Fruit fly (Drosophila melanogaster) whole organism, adult: ENCODE measurements around the gene Tango6.

Source experiments
- CG14711 ChIP-seq: fragments of 200-800 bp; sonication (Bioruptor generic); optimal IDR thresholded peaks from 2 replicates; lab custom pipeline; 2018; ENCODE audit warnings: missing biosample characterization, mild to moderate bottlenecking, missing genetic modification characterization, moderate library complexity
- CG1620 ChIP-seq: fragments of 200-800 bp; sonication (Bioruptor generic); optimal IDR thresholded peaks from 2 replicates; lab custom pipeline; 2016; ENCODE audit warnings: missing biosample characterization, missing genetic modification characterization
- Crg-1 ChIP-seq: fragments of 200-800 bp; sonication (Bioruptor generic); optimal IDR thresholded peaks from 2 replicates; lab custom pipeline; 2016; ENCODE audit warnings: missing biosample characterization, missing genetic modification characterization
- Hr96 ChIP-seq: fragments of 200-800 bp; sonication (Bioruptor generic); optimal IDR thresholded peaks from 2 replicates; lab custom pipeline; 2016; ENCODE audit warnings: missing biosample characterization, missing genetic modification characterization
- Mnt ChIP-seq: fragments of 200-800 bp; sonication (Bioruptor generic); optimal IDR thresholded peaks from 2 replicates; lab custom pipeline; 2016; ENCODE audit warnings: missing biosample characterization, mild to moderate bottlenecking, missing genetic modification characterization
- cnc ChIP-seq, 2 experiments: fragments of >200 bp; optimal IDR thresholded peaks; 2 replicates each; lab custom pipeline; 2017
- kay ChIP-seq: fragments of 200-800 bp; sonication (Bioruptor generic); peaks from one replicate; lab custom pipeline; 2016; ENCODE audit warnings: missing biosample characterization, missing genetic modification characterization, borderline replicate concordance
- ovo ChIP-seq: fragments of 200-800 bp; sonication (Bioruptor generic); optimal IDR thresholded peaks from 2 replicates; lab custom pipeline; 2016; ENCODE audit warnings: missing biosample characterization, missing genetic modification characterization
- tj ChIP-seq: fragments of 200-800 bp; sonication (Bioruptor generic); optimal IDR thresholded peaks from 3 replicates; lab custom pipeline; 2017; ENCODE audit warnings: missing biosample characterization, mild to moderate bottlenecking, missing genetic modification characterization, moderate library complexity
- toe ChIP-seq: fragments of 200-800 bp; sonication (Bioruptor generic); optimal IDR thresholded peaks from 2 replicates; lab custom pipeline; 2016; ENCODE audit warnings: missing biosample characterization, missing genetic modification characterization

dm6 chr2L:18984158-18984557 is 15.3 kb downstream of the Tango6 start:
- no peak for TF ChIP-seq Crg-1
- no peak for TF ChIP-seq CG14711 (tag; lab: Kevin White, UChicago)
- no peak for TF ChIP-seq toe (GFP tag; lab: Kevin White, UChicago)
- TF ChIP-seq Mnt (GFP tag; lab: Kevin White, UChicago) = no peak
- TF ChIP-seq ovo (GFP tag; lab: Kevin White, UChicago) = no peak
- TF ChIP-seq Hr96 (GFP tag; lab: Kevin White, UChicago) = no peak
- no peak for TF ChIP-seq kay (GFP tag; lab: Kevin White, UChicago)
- peak; percentile 51 for TF ChIP-seq tj
- TF ChIP-seq CG1620 = no peak
- no peak for TF ChIP-seq cnc (optimal IDR thresholded peaks at IDR 0.05; lab: Kevin White, UChicago)
